Fruit fly (Drosophila melanogaster): ENCODE data around the gene Sam-S.

- TF ChIP-seq Rel (GFP tag; optimal IDR thresholded peaks at IDR 0.05) = no peak
- peak; percentile 0 for TF ChIP-seq Rel (tag; optimal IDR thresholded peaks at IDR 0.05)
- no peak for TF ChIP-seq GATAd (GFP tag; optimal IDR thresholded peaks at IDR 0.05)
- no peak for TF ChIP-seq Mio (GFP tag; optimal IDR thresholded peaks at IDR 0.05)
- no peak for TF ChIP-seq sage (GFP tag; optimal IDR thresholded peaks at IDR 0.05)
- TF ChIP-seq usp (GFP tag; optimal IDR thresholded peaks at IDR 0.05) = no peak
- no peak for TF ChIP-seq Jra (GFP tag; optimal IDR thresholded peaks at IDR 0.05)
- TF ChIP-seq dl (GFP tag; optimal IDR thresholded peaks at IDR 0.05; ENCODE audit: insufficient read depth in 1 of 2, partially characterized antibody in 2 of 2) = no peak
- no peak for TF ChIP-seq pan (optimal IDR thresholded peaks at IDR 0.05)
- TF ChIP-seq h (GFP tag; optimal IDR thresholded peaks at IDR 0.05) = peak; percentile 3
- TF ChIP-seq CG9705 (GFP tag; optimal IDR thresholded peaks at IDR 0.05) = no peak
- no peak for TF ChIP-seq CrebA (GFP tag; optimal IDR thresholded peaks at IDR 0.05; ENCODE audit: borderline replicate concordance)
These were observed 49.3 kb downstream of the Sam-S start, which contains the start of gene CG3436 for dm6 chr2L:155994-156393.

Measured in whole organism, wandering third instar larva.